Worm (Caenorhabditis elegans) whole organism, L4 larva: Measurements from ENCODE around the gene sym-3.
A peak's percentile ranks its signal among the peaks of the same experiment; 100 is the strongest.

Experiments
- aha-1 ChIP-seq: fragments of 150-350 bp; peaks from one replicate; lab custom pipeline; 2014; ENCODE audit warnings: missing biosample characterization, missing genetic modification characterization
- ces-1 ChIP-seq: fragments of 150-350 bp; sonication (generic microtip); optimal IDR thresholded peaks from 4 replicates; lab custom pipeline; 2014; ENCODE audit warnings: missing biosample characterization, missing genetic modification reagents, missing genetic modification characterization
- dpl-1 ChIP-seq: fragments of 150-350 bp; optimal IDR thresholded peaks from 2 replicates; lab custom pipeline; 2014; ENCODE audit warnings: missing biosample characterization, missing genetic modification reagents, missing genetic modification characterization
- dve-1 ChIP-seq: sonication (generic microtip); optimal IDR thresholded peaks from 2 replicates; lab custom pipeline; 2017; ENCODE audit warnings: antibody characterized with exemption, mild to moderate bottlenecking, missing genetic modification characterization, missing compliant biosample characterization; ENCODE audit not compliant: insufficient read depth
- lin-1 ChIP-seq: fragments of 200-800 bp; sonication (Bioruptor generic); IDR thresholded peaks from 2 replicates; pipeline ENCODE4 v1.3.6; 2022; ENCODE audit warnings: missing genetic modification reagents, missing genetic modification characterization, missing compliant biosample characterization
- nhr-237 ChIP-seq: sonication (generic microtip); optimal IDR thresholded peaks from 2 replicates; lab custom pipeline; 2017; ENCODE audit warnings: missing biosample characterization, missing genetic modification characterization
- nhr-41 ChIP-seq: fragments of 200-800 bp; sonication (Bioruptor generic); IDR thresholded peaks from 2 replicates; pipeline ENCODE4 v1.3.6; 2022; ENCODE audit warnings: missing genetic modification reagents, missing genetic modification characterization, missing compliant biosample characterization
- nhr-76 ChIP-seq: fragments of 150-350 bp; optimal IDR thresholded peaks from 2 replicates; lab custom pipeline; 2014; ENCODE audit warnings: missing biosample characterization, missing genetic modification characterization
- set-16 ChIP-seq: fragments of 200-800 bp; sonication (Bioruptor generic); IDR thresholded peaks from 2 replicates; pipeline ENCODE4 v1.3.6; 2022; ENCODE audit warnings: missing genetic modification reagents, missing genetic modification characterization, missing compliant biosample characterization
- skn-1 ChIP-seq: fragments of 150-350 bp; optimal IDR thresholded peaks from 2 replicates; lab custom pipeline; 2014; ENCODE audit warnings: missing biosample characterization, missing genetic modification characterization
- snpc-4 ChIP-seq: fragments of 150-350 bp; optimal IDR thresholded peaks from 2 replicates; lab custom pipeline; 2014; ENCODE audit warnings: missing biosample characterization, missing genetic modification characterization
- unc-62 ChIP-seq, 3 experiments: fragments of 150-350 bp in 1 of 3; sonication (generic microtip); optimal IDR thresholded peaks in 2 of 3; peaks in 1 of 3; 1 replicate in 1 of 3; 2 replicates in 2 of 3; lab custom pipeline; 2014 to 2017; ENCODE audit warnings: missing biosample characterization in 3 of 3, missing genetic modification characterization in 3 of 3, missing genetic modification reagents in 3 of 3, missing genotype in 1 of 3
- zfp-2 ChIP-seq: sonication (generic microtip); optimal IDR thresholded peaks from 2 replicates; lab custom pipeline; 2016; ENCODE audit warnings: mild to moderate bottlenecking, missing genetic modification characterization, missing compliant biosample characterization
- ztf-11 ChIP-seq: fragments of 150-350 bp; optimal IDR thresholded peaks from 2 replicates; lab custom pipeline; 2014; ENCODE audit warnings: missing biosample characterization, missing genetic modification characterization

ce11 chrX:5826976-5827375 is 53.4 kb downstream of the sym-3 start:
- TF ChIP-seq ztf-11 (tag; lab: Kevin White, UChicago) (no peak), nhr-41 (no peak), nhr-237 (no peak), lin-1 (GFP tag; lab: Robert Waterston, UW) (no peak), skn-1 (no peak), nhr-76 (tag; lab: Kevin White, UChicago) (no peak), unc-62 (GFP tag; optimal IDR thresholded peaks at IDR 0.05 in 1 of 2; lab: Kevin White, UChicago) (peak in 1 of 2 experiments; percentile 77), unc-62 (tag; optimal IDR thresholded peaks at IDR 0.05; lab: Kevin White, UChicago) (no peak), zfp-2 (no peak), dpl-1 (GFP tag; lab: Kevin White, UChicago) (no peak), set-16 (GFP tag; lab: Robert Waterston, UW) (no peak), aha-1 (no peak), dve-1 (no peak), snpc-4 (tag; lab: Kevin White, UChicago) (no peak), ces-1 (no peak)
